Worm (Caenorhabditis elegans) whole organism, late embryonic: ENCODE results near the gene C25E10.7.

Source experiments
- C08G9.2 ChIP-seq: sonication (generic microtip); optimal IDR thresholded peaks from 2 replicates; lab custom pipeline; 2016; ENCODE audit warnings: mild to moderate bottlenecking, missing genetic modification characterization, moderate library complexity, missing compliant biosample characterization
- C38D4.7 ChIP-seq: fragments of 200-800 bp; sonication (Bioruptor generic); optimal IDR thresholded peaks from 2 replicates; lab custom pipeline; 2018; ENCODE audit warnings: mild to moderate bottlenecking, missing genetic modification characterization, moderate library complexity, missing compliant biosample characterization
- F13H6.1 ChIP-seq: sonication (generic microtip); optimal IDR thresholded peaks from 2 replicates; lab custom pipeline; 2016; ENCODE audit warnings: missing genetic modification characterization, missing compliant biosample characterization
- Y22D7AL.16 ChIP-seq: sonication (generic microtip); optimal IDR thresholded peaks from 2 replicates; lab custom pipeline; 2016; ENCODE audit warnings: missing genetic modification characterization, missing compliant biosample characterization
- ahr-1 ChIP-seq: sonication (generic microtip); optimal IDR thresholded peaks from 2 replicates; lab custom pipeline; 2016; ENCODE audit warnings: missing genetic modification characterization, missing compliant biosample characterization
- ama-1 ChIP-seq: fragments of 150-350 bp; optimal IDR thresholded peaks from 2 replicates; lab custom pipeline; 2014
- ceh-14 ChIP-seq: sonication (generic microtip); optimal IDR thresholded peaks from 2 replicates; lab custom pipeline; 2016; ENCODE audit warnings: missing genotype, missing genetic modification characterization, missing compliant biosample characterization
- ceh-19 ChIP-seq: fragments of 200-800 bp; sonication (Bioruptor generic); optimal IDR thresholded peaks from 2 replicates; lab custom pipeline; 2018; ENCODE audit warnings: mild to moderate bottlenecking, missing genetic modification characterization, missing compliant biosample characterization
- ceh-2 ChIP-seq: sonication (generic microtip); optimal IDR thresholded peaks from 2 replicates; lab custom pipeline; 2016; ENCODE audit warnings: missing genotype, missing genetic modification characterization, missing compliant biosample characterization
- ceh-22 ChIP-seq: sonication (generic microtip); optimal IDR thresholded peaks from 2 replicates; lab custom pipeline; 2017; ENCODE audit warnings: missing biosample characterization, missing genetic modification characterization
- ceh-31 ChIP-seq: sonication (generic microtip); optimal IDR thresholded peaks from 2 replicates; lab custom pipeline; 2016; ENCODE audit warnings: missing genetic modification characterization, missing compliant biosample characterization
- ceh-48 ChIP-seq: sonication (generic microtip); optimal IDR thresholded peaks from 2 replicates; lab custom pipeline; 2016; ENCODE audit warnings: missing genetic modification characterization, inconsistent platforms, missing compliant biosample characterization
- ceh-6 ChIP-seq: fragments of 200-800 bp; sonication (Bioruptor generic); optimal IDR thresholded peaks from 2 replicates; lab custom pipeline; 2018; ENCODE audit warnings: mild to moderate bottlenecking, missing genetic modification characterization, missing compliant biosample characterization
- ceh-9 ChIP-seq: sonication (generic microtip); optimal IDR thresholded peaks from 2 replicates; lab custom pipeline; 2016; ENCODE audit warnings: mild to moderate bottlenecking, missing genetic modification characterization, inconsistent platforms, missing compliant biosample characterization
- dmd-4 ChIP-seq: sonication (generic microtip); optimal IDR thresholded peaks from 2 replicates; lab custom pipeline; 2016; ENCODE audit warnings: borderline replicate concordance, missing genetic modification characterization, missing compliant biosample characterization
- elt-2 ChIP-seq: sonication (generic microtip); optimal IDR thresholded peaks from 2 replicates; lab custom pipeline; 2016; ENCODE audit warnings: missing genetic modification reagents, missing genetic modification characterization, missing compliant biosample characterization
- elt-4 ChIP-seq: sonication (generic microtip); optimal IDR thresholded peaks from 2 replicates; lab custom pipeline; 2016; ENCODE audit warnings: missing genetic modification characterization, missing compliant biosample characterization
- fax-1 ChIP-seq: sonication (generic microtip); optimal IDR thresholded peaks from 2 replicates; lab custom pipeline; 2016; ENCODE audit warnings: missing genotype, missing genetic modification characterization, missing compliant biosample characterization
- fkh-10 ChIP-seq: fragments of 150-350 bp; optimal IDR thresholded peaks from 2 replicates; lab custom pipeline; 2014; ENCODE audit warnings: missing biosample characterization, missing genetic modification reagents, missing genetic modification characterization
- hlh-15 ChIP-seq: sonication (generic microtip); optimal IDR thresholded peaks from 2 replicates; lab custom pipeline; 2016; ENCODE audit warnings: missing genetic modification characterization, missing compliant biosample characterization
- hlh-30 ChIP-seq: sonication (generic microtip); optimal IDR thresholded peaks from 2 replicates; lab custom pipeline; 2017; ENCODE audit warnings: antibody characterized with exemption, missing genetic modification characterization, missing compliant biosample characterization; ENCODE audit not compliant: insufficient read depth
- hlh-6 ChIP-seq: sonication (generic microtip); optimal IDR thresholded peaks from 2 replicates; lab custom pipeline; 2016; ENCODE audit warnings: missing genotype, missing genetic modification characterization, missing compliant biosample characterization
- hlh-8 ChIP-seq: sonication (generic microtip); optimal IDR thresholded peaks from 2 replicates; lab custom pipeline; 2016; ENCODE audit warnings: missing genotype, missing genetic modification characterization, missing compliant biosample characterization
- lim-6 ChIP-seq: sonication (generic microtip); optimal IDR thresholded peaks from 2 replicates; lab custom pipeline; 2016; ENCODE audit warnings: missing genetic modification characterization, missing compliant biosample characterization
- madf-2 ChIP-seq: sonication (generic microtip); optimal IDR thresholded peaks from 2 replicates; lab custom pipeline; 2017; ENCODE audit warnings: missing genetic modification characterization, missing compliant biosample characterization
- npax-4 ChIP-seq: sonication (generic microtip); optimal IDR thresholded peaks from 2 replicates; lab custom pipeline; 2016; ENCODE audit warnings: missing genetic modification characterization, missing compliant biosample characterization
- pax-1 ChIP-seq: fragments of 150-350 bp; optimal IDR thresholded peaks from 2 replicates; lab custom pipeline; 2014; ENCODE audit warnings: missing biosample characterization, missing genetic modification characterization
- pha-2 ChIP-seq: sonication (generic microtip); optimal IDR thresholded peaks from 2 replicates; lab custom pipeline; 2017; ENCODE audit warnings: mild to moderate bottlenecking, missing genetic modification characterization, missing compliant biosample characterization
- pha-4 ChIP-seq: fragments of 150-350 bp; optimal IDR thresholded peaks from 2 replicates; lab custom pipeline; 2018; ENCODE audit warnings: missing biosample characterization, missing genetic modification reagents, missing genetic modification characterization
- pqm-1 ChIP-seq: sonication (generic microtip); optimal IDR thresholded peaks from 2 replicates; lab custom pipeline; 2016; ENCODE audit warnings: missing genetic modification characterization, missing compliant biosample characterization
- rnt-1 ChIP-seq: sonication (generic microtip); optimal IDR thresholded peaks from 2 replicates; lab custom pipeline; 2016; ENCODE audit warnings: missing genetic modification characterization, missing compliant biosample characterization
- sdc-2 ChIP-seq: sonication (generic microtip); optimal IDR thresholded peaks from 2 replicates; lab custom pipeline; 2016; ENCODE audit warnings: missing genotype, missing genetic modification characterization, missing compliant biosample characterization
- sox-2 ChIP-seq: fragments of 200-800 bp; sonication (Bioruptor generic); IDR thresholded peaks from 2 replicates; pipeline ENCODE4 v1.3.6; 2022; ENCODE audit warnings: missing genetic modification reagents, missing genetic modification characterization, missing compliant biosample characterization
- tbx-2 ChIP-seq: sonication (generic microtip); optimal IDR thresholded peaks from 2 replicates; lab custom pipeline; 2016; ENCODE audit warnings: missing genetic modification characterization, missing compliant biosample characterization
- tbx-7 ChIP-seq: sonication (generic microtip); optimal IDR thresholded peaks from 2 replicates; lab custom pipeline; 2016; ENCODE audit warnings: missing genotype, missing genetic modification characterization, missing compliant biosample characterization
- unc-3 ChIP-seq, 2 experiments: fragments of 200-800 bp in 1 of 2; sonication (Bioruptor generic) in 1 of 2; sonication (generic microtip) in 1 of 2; conservative IDR thresholded peaks in 1 of 2; optimal IDR thresholded peaks in 1 of 2; 2 replicates each; pipeline versions ENCODE4 v1.3.6 to Lab custom; 2016 to 2022; ENCODE audit warnings: missing compliant biosample characterization in 2 of 2, missing genetic modification characterization in 2 of 2, missing genetic modification reagents in 1 of 2
- unc-42 ChIP-seq: sonication (generic microtip); optimal IDR thresholded peaks from 2 replicates; lab custom pipeline; 2016; ENCODE audit warnings: missing genotype, missing genetic modification characterization, missing compliant biosample characterization
- unc-55 ChIP-seq: sonication (generic microtip); optimal IDR thresholded peaks from 2 replicates; lab custom pipeline; 2017; ENCODE audit warnings: missing biosample characterization, missing genetic modification reagents, missing genetic modification characterization
- ztf-16 ChIP-seq: sonication (generic microtip); optimal IDR thresholded peaks from 2 replicates; lab custom pipeline; 2017; ENCODE audit warnings: missing genetic modification characterization, missing compliant biosample characterization

C25E10.7 gene

DNA sequence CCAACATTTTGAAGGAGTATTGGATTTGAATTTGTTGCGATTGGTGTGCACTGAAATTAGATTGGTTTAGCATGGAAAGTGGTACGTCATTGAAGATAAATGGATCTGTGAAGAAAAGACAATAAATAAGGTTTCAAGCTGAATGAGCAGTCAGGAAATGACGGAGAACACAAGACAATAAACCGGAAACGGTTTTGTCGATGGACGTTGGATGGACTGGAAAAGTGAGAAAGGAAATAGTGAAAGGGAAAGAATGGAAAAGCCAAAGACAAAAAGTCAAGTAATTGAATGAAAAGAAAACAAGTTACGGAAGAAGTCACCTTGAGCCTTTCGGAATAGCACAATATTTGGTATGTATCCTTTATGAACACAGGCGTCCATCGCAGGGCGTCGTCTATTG is 25.3 kb upstream of the C25E10.7 start, which contains the start of gene T27E4.7:
Gene T27E4.7 (minus strand): TSS at position 50 of the 400 bp plus-strand sequence.
- TF ChIP-seq ceh-31 (tag; lab: Kevin White, UChicago): no peak
- TF ChIP-seq madf-2 (tag; lab: Kevin White, UChicago): no peak
- no peak for TF ChIP-seq unc-42 (tag; lab: Kevin White, UChicago)
- no peak for TF ChIP-seq sdc-2
- no peak for TF ChIP-seq ceh-22 (tag; lab: Kevin White, UChicago)
- TF ChIP-seq ztf-16 (tag; lab: Kevin White, UChicago): no peak
- no peak for TF ChIP-seq Y22D7AL.16 (tag; lab: Kevin White, UChicago)
- TF ChIP-seq rnt-1 (tag; lab: Kevin White, UChicago): no peak
- no peak for TF ChIP-seq pax-1 (tag; lab: Kevin White, UChicago)
- TF ChIP-seq tbx-7 (tag; lab: Kevin White, UChicago): no peak

DNA sequence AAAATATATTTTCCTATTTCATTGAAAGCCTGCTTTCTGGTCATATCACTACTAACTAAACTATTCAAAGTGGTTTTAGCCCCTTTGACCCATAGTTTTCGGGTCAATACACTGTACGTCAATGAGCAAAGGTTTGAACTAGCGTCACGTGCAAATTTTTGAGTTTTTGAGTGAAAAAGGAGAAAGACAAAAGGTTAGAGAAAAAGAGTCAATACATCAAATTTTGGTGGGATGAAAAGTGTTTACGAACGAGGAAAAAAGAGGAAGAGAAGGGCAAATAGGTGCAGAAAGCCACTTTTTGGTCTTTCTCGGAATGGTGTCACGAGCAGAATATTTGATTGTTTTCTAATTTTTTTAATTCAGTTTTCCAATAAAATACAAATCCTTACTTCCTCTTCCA is 24.8 kb upstream of the C25E10.7 start:
- TF ChIP-seq elt-2 (no peak), ceh-22 (tag; lab: Kevin White, UChicago) (no peak), dmd-4 (tag; lab: Kevin White, UChicago) (no peak), fax-1 (tag; lab: Kevin White, UChicago) (no peak), tbx-2 (no peak), ceh-31 (tag; lab: Kevin White, UChicago) (no peak)

DNA sequence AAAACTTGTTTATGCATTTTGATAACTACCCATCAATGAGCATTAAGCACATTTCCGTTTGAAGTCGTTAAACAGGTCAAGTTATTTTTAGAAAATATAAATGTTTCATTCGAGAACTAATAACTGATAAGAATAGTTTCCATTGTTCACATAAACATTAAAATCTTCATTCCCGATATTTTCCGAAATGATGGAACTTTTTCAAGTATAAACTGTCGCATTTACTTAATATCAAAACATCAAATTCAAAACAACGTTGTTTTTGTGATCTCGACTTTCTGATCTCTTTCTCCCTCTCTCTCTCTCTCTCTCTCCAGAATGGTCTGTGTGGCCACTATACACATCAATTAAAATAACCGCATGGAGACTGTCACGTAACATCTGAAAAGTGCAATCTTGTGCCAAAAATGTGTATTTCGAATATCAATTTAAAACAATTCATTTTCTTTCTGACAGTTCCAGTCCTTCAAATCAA is 23.4 kb upstream of the C25E10.7 start:
- TF ChIP-seq lim-6 (tag; lab: Kevin White, UChicago) (no peak), ceh-48 (tag; lab: Kevin White, UChicago) (no peak), hlh-6 (no peak), fkh-10 (GFP tag; lab: Kevin White, UChicago) (no peak), ceh-14 (tag; lab: Kevin White, UChicago) (no peak), pqm-1 (tag; lab: Kevin White, UChicago) (no peak), ahr-1 (tag; lab: Kevin White, UChicago) (no peak)

DNA sequence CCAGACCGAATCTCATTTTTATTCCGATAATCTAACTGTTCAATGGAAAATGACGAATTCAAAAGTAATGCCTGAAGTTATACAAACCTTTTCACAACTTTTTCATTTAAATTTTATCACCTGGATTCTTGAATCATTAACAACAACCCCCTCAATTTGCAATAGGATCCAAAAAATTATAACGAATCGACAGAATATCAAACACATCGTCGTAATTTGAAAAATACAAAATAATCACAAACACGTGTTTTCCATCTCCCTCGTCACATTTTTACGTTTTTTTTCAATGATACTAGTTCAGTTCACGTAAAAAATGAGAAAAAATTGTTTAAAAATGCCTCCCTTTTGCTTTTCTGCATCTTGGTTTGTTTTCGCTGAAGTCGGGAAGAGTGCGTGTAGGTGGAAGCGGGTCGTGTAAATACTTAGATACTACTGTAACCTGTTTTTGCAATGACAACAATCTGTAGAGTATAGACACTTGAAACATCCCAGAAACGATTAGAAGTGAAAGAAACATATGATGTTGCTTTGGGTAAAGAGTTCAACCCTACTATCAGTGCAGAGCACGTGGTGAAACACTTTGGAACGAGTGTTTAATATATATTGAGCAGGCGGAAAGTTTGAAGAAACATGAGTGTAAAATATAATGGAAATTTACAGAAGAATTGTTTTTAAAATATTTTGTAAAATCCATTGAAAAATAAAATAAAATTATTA is 22.5 kb upstream of the C25E10.7 start, which contains the start of gene oac-50:
Gene oac-50 (minus strand): TSS at position 219 of the 717 bp plus-strand sequence.
- TF ChIP-seq elt-2: no peak

DNA sequence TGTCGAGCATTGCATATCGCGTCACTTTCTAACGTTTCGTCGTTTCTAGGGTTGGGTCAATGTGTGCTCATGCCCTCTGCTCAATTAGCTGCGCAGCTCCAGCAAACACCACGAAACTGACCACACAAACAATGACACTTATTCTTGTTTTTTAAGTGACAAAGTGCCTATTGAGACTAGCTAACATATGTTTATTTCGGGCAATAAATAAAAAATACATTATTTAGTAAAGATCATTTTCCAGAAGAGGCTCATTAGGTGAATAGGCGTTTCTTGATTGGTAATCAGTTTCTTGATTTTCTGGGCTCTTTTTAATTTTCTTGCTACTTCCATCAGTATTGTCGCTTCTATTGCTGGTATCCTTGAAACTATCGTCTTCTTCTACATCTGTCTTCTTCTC is 18.7 kb upstream of the C25E10.7 start, which contains the start of gene T27E4.5:
Gene T27E4.5 (minus strand): TSS at position 101 of the 400 bp plus-strand sequence.
- TF ChIP-seq hlh-8 (tag; lab: Kevin White, UChicago) (no peak), unc-55 (GFP tag; lab: Kevin White, UChicago) (no peak), sox-2 (GFP tag; lab: Robert Waterston, UW) (no peak)

DNA sequence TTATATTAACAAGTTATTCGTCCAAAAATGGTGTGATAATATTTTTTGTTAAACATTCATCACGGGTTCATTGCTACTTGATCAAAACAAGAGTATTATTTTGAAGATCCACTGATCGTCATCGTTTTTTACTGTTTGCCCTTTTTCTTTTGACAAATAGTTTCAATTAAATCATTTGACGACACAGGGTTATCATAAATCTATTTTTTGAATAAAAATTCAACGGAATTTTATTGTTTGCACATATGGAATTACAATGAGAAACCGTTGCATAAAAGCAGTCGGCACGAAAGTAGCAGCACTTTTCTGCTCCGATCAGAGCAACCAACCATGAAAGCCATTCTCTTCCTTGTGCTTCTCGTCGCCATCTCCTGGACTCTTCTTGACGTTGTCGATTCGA is 16.7 kb upstream of the C25E10.7 start, which contains the start of gene fip-2:
Gene fip-2 (plus strand): TSS at position 301 of the 400 bp plus-strand sequence.
- TF ChIP-seq ceh-2 (no peak), pha-4 (tag; lab: Kevin White, UChicago) (no peak), madf-2 (tag; lab: Kevin White, UChicago) (no peak), hlh-30 (no peak), npax-4 (tag; lab: Kevin White, UChicago) (no peak), unc-3 (GFP tag; conservative IDR thresholded peaks at IDR 0.05; lab: Robert Waterston, UW) (no peak), unc-3 (tag; optimal IDR thresholded peaks at IDR 0.05; lab: Kevin White, UChicago) (no peak), lim-6 (tag; lab: Kevin White, UChicago) (no peak), pha-2 (no peak), ceh-6 (GFP tag; lab: Kevin White, UChicago) (no peak), hlh-15 (tag; lab: Kevin White, UChicago) (no peak), C38D4.7 (GFP tag; lab: Kevin White, UChicago) (no peak), C08G9.2 (tag; lab: Kevin White, UChicago) (no peak), ceh-9 (tag; lab: Kevin White, UChicago) (no peak), F13H6.1 (tag; lab: Kevin White, UChicago) (no peak), ama-1 (lab: Kevin White, UChicago) (no peak), ceh-14 (tag; lab: Kevin White, UChicago) (no peak), elt-4 (tag; lab: Kevin White, UChicago) (no peak), ceh-19 (GFP tag; lab: Kevin White, UChicago) (no peak)
